Fruit fly (Drosophila melanogaster): ENCODE measurements around the gene Npc2d.

The Npc2d gene

DNA sequence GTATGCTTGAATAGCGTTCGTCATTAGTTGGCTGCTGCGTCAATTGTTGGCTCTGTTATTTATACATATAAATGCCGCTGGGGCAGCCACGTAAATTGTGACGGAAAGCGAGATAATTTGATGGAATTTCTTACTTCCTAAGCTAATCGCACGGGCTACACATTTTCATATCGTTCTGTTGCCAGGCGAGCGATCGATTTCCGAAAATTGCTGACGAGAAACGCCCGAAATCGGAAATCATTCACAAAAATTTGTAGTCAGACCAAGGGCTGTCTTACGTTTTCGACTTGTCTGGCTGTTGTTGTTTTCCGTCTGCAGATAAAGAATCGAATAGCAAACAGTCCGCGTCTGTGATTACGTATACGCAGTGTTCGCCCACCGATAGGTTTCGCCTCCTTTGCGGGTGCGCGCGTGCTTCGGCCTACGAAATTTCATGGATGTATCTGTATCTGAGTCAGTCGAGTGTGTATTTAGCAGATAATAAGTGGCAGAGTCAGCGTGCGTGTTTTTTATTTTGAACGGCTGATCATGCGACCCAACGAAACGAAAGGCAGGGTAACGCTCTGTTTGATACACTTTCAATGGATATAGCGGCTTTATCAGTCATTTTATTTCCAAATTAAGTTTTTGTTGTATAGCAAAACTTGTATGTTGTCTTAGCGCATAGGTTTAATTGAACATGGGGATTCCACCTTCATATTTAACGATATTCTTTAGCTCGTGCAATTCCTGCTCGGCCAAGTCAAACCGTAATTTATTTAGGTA is 41.8 kb upstream of the Npc2d start (continued):
- peak; percentile 81 for TF ChIP-seq lilli (GFP tag; optimal IDR thresholded peaks at IDR 0.05)
- peak; percentile 66 for TF ChIP-seq CG6765 (GFP tag; optimal IDR thresholded peaks at IDR 0.05)
- TF ChIP-seq MBD-R2 (GFP tag; IDR thresholded peaks at IDR 0.05), result peak; percentile 43; the same call in 1 of the 2 replicates
- TF ChIP-seq CG1792 (GFP tag; optimal IDR thresholded peaks at IDR 0.05), result peak; percentile 33
- peak; percentile 37 for TF ChIP-seq CG18764 (GFP tag; optimal IDR thresholded peaks at IDR 0.05)
- no peak for TF ChIP-seq CG4404 (GFP tag; IDR thresholded peaks at IDR 0.05)
- TF ChIP-seq nerfin-2 (GFP tag; IDR thresholded peaks at IDR 0.05; ENCODE audit: partially characterized antibody), result no peak
- TF ChIP-seq CG4707 (GFP tag; optimal IDR thresholded peaks at IDR 0.05), result no peak
- TF ChIP-seq Hr51 (GFP tag; optimal IDR thresholded peaks at IDR 0.05), result peak; percentile 66 to 76
- no peak for TF ChIP-seq gfzf (GFP tag; optimal IDR thresholded peaks at IDR 0.05)
- no peak for TF ChIP-seq stwl (tag; optimal IDR thresholded peaks at IDR 0.05)
- TF ChIP-seq zen2 (GFP tag; IDR thresholded peaks at IDR 0.05; ENCODE audit: partially characterized antibody), result no peak
- no peak for TF ChIP-seq CG7271 (tag; optimal IDR thresholded peaks at IDR 0.05)
- TF ChIP-seq wek (GFP tag; optimal IDR thresholded peaks at IDR 0.05), result peak; percentile 39
- TF ChIP-seq Adf1 (GFP tag; IDR thresholded peaks at IDR 0.05), result peak; percentile 58
- peak; percentile 69 for TF ChIP-seq CG17385 (GFP tag; optimal IDR thresholded peaks at IDR 0.05)
- TF ChIP-seq NK7.1 (GFP tag; optimal IDR thresholded peaks at IDR 0.05), result no peak
- peak; percentile 59 for TF ChIP-seq bcd (GFP tag; optimal IDR thresholded peaks at IDR 0.05)
- TF ChIP-seq Asciz (GFP tag; optimal IDR thresholded peaks at IDR 0.05), result peak; percentile 55
- peak; percentile 72 for TF ChIP-seq CG17359 (tag; optimal IDR thresholded peaks at IDR 0.05)
- peak; percentile 26 for TF ChIP-seq gro (GFP tag; optimal IDR thresholded peaks at IDR 0.05)
- TF ChIP-seq eyg (GFP tag; optimal IDR thresholded peaks at IDR 0.05), result peak; percentile 66
- peak; percentile 56 for TF ChIP-seq CG13894 (tag; optimal IDR thresholded peaks at IDR 0.05)
- TF ChIP-seq fd96Cb (tag; optimal IDR thresholded peaks at IDR 0.05), result peak; percentile 58
- TF ChIP-seq CG12104 (GFP tag; optimal IDR thresholded peaks at IDR 0.05), result no peak
- TF ChIP-seq zf30C (GFP tag; optimal IDR thresholded peaks at IDR 0.05), result no peak
- no peak for TF ChIP-seq tup (GFP tag; optimal IDR thresholded peaks at IDR 0.05)
- TF ChIP-seq mirr (GFP tag; optimal IDR thresholded peaks at IDR 0.05), result peak; percentile 93
- TF ChIP-seq CG43689 (GFP tag; IDR thresholded peaks at IDR 0.05), result no peak
- TF ChIP-seq CG14710 (tag; optimal IDR thresholded peaks at IDR 0.05), result peak; percentile 5
- TF ChIP-seq Optix (GFP tag; IDR thresholded peaks at IDR 0.05), result no peak; the same call in 2 of the 3 replicates
- TF ChIP-seq CG32767 (GFP tag; IDR thresholded peaks at IDR 0.05), result peak; percentile 65; the same call in 1 of the 2 replicates
- TF ChIP-seq D (optimal IDR thresholded peaks at IDR 0.05), result no peak
- TF ChIP-seq D (GFP tag; optimal IDR thresholded peaks at IDR 0.05), result peak; percentile 36
- peak; percentile 55; the same call in 1 of the 2 replicates for TF ChIP-seq E2f1 (GFP tag; IDR thresholded peaks at IDR 0.05)
- peak; percentile 79 for TF ChIP-seq dysf (GFP tag; IDR thresholded peaks at IDR 0.05)
- peak; percentile 58 for TF ChIP-seq Jarid2 (GFP tag; optimal IDR thresholded peaks at IDR 0.05)
- 0 out of 2 replicates have a peak, but pooled peaks have one; percentile 45 for TF ChIP-seq CG11247 (GFP tag; IDR thresholded peaks at IDR 0.05)
- TF ChIP-seq en (GFP tag; optimal IDR thresholded peaks at IDR 0.05), result peak; percentile 43
- TF ChIP-seq HHEX (GFP tag; optimal IDR thresholded peaks at IDR 0.05), result peak; percentile 82
- peak; percentile 78 for TF ChIP-seq CG10274 (GFP tag; optimal IDR thresholded peaks at IDR 0.05)
- no peak; the same call in 1 of the 2 replicates for TF ChIP-seq CG13287 (GFP tag; IDR thresholded peaks at IDR 0.05; ENCODE audit: partially characterized antibody)
- TF ChIP-seq CG3847 (GFP tag; IDR thresholded peaks at IDR 0.05), result peak; percentile 63
- TF ChIP-seq Drgx (GFP tag; IDR thresholded peaks at IDR 0.05), result 0 out of 2 replicates have a peak, but pooled peaks have one; percentile 6
- no peak for TF ChIP-seq cas (GFP tag; IDR thresholded peaks at IDR 0.05)
- peak; percentile 62; the same call in 1 of the 3 replicates for TF ChIP-seq so (GFP tag; IDR thresholded peaks at IDR 0.05)
- TF ChIP-seq CG34224 (GFP tag; IDR thresholded peaks at IDR 0.05; ENCODE audit: partially characterized antibody), result peak; percentile 35; the same call in 1 of the 3 replicates
- TF ChIP-seq CG11093 (GFP tag; IDR thresholded peaks at IDR 0.05), result no peak
